Fruit fly (Drosophila melanogaster): ENCODE measurements around the gene salt.
A peak's percentile ranks its signal among the peaks of the same experiment; 100 is the strongest.

Gene salt

DNA sequence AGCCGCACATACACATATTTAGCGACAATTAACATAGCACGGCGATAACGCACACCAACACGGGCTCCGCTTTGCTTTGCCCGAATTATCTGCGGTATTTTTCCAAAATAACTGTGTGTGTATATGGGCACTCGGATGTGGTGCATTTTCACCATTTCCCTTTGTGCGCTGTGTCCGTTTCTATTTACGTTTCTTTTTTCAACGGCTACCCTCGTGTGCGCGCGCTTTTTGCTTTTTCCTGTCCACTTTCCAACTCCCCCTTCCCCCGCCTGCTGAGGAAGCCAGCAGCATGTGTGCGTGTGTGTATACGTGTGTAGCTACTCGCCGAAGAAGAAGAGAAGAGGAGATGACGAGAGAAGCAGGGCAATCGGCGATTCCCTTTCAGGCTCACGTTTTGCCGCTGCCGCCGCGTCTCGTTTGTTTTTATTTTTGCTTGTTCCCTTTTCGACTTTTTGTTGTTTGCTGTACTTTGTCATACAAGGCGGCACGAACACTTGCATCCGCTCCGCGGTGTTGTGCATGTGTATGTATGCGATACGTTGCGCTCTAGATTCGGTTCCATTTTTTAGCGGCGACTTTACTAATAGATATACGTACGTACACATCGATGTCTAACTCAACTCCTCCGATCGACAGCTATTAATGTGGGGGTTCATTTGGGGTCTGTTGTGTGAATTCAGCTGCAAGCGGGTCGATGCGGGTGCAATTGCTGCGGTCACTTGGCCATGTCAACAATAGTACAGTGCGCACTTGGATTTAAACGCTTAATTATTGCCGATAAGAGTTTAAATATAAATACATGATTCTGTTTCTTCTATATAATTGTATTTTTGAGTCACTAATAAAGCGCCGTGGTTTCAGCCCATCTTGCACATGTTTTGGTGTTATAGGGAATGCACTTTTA, 6.2 kb downstream of the salt start (continued):
- TF ChIP-seq CG9215 (GFP tag; IDR thresholded peaks at IDR 0.05) (no peak), CG31441 (GFP tag; IDR thresholded peaks at IDR 0.05) (no peak), chinmo (GFP tag; IDR thresholded peaks at IDR 0.05; ENCODE audit: partially characterized antibody) (no peak), CG6765 (GFP tag; optimal IDR thresholded peaks at IDR 0.05) (peak; percentile 13), CG7786 (GFP tag; optimal IDR thresholded peaks at IDR 0.05) (no peak), CG9609 (GFP tag; optimal IDR thresholded peaks at IDR 0.05) (no peak), CG2116 (GFP tag; optimal IDR thresholded peaks at IDR 0.05) (peak; percentile 8), caup (GFP tag; optimal IDR thresholded peaks at IDR 0.05; ENCODE audit: severe bottlenecking) (peak; percentile 9), slou (GFP tag; optimal IDR thresholded peaks at IDR 0.05) (no peak), CG4360 (GFP tag; IDR thresholded peaks at IDR 0.05) (no peak), Hr51 (GFP tag; optimal IDR thresholded peaks at IDR 0.05) (no peak), Adf1 (GFP tag; IDR thresholded peaks at IDR 0.05) (no peak), ATbp (GFP tag; optimal IDR thresholded peaks at IDR 0.05) (no peak), fd96Cb (tag; optimal IDR thresholded peaks at IDR 0.05) (no peak), ab (GFP tag; optimal IDR thresholded peaks at IDR 0.05) (no peak), ewg (GFP tag; optimal IDR thresholded peaks at IDR 0.05) (no peak), Doc2 (GFP tag; IDR thresholded peaks at IDR 0.05) (no peak), CG30403 (GFP tag; optimal IDR thresholded peaks at IDR 0.05) (no peak), ac (GFP tag; optimal IDR thresholded peaks at IDR 0.05) (no peak), CG2678 (tag; optimal IDR thresholded peaks at IDR 0.05) (no peak), gfzf (GFP tag; optimal IDR thresholded peaks at IDR 0.05) (no peak), cato (GFP tag; optimal IDR thresholded peaks at IDR 0.05; ENCODE audit: borderline replicate concordance) (no peak), Sry-δ (GFP tag; optimal IDR thresholded peaks at IDR 0.05) (no peak), CG12942 (GFP tag; optimal IDR thresholded peaks at IDR 0.05) (no peak), CG9797 (GFP tag; optimal IDR thresholded peaks at IDR 0.05) (no peak), mld (GFP tag; IDR thresholded peaks at IDR 0.05; ENCODE audit: partially characterized antibody) (no peak), CG11504 (tag; optimal IDR thresholded peaks at IDR 0.05) (no peak), CG10431 (GFP tag; optimal IDR thresholded peaks at IDR 0.05) (no peak), CG10543 (GFP tag; optimal IDR thresholded peaks at IDR 0.05) (peak; percentile 77), CG13287 (GFP tag; IDR thresholded peaks at IDR 0.05; ENCODE audit: partially characterized antibody) (no peak), Ets97D (GFP tag; optimal IDR thresholded peaks at IDR 0.05) (peak; percentile 34), bigmax (GFP tag; optimal IDR thresholded peaks at IDR 0.05) (no peak), Tbp (GFP tag; optimal IDR thresholded peaks at IDR 0.05) (no peak), ato (GFP tag; IDR thresholded peaks at IDR 0.05; ENCODE audit: partially characterized antibody) (no peak), knrl (GFP tag; IDR thresholded peaks at IDR 0.05; ENCODE audit: partially characterized antibody) (no peak), CG5245 (GFP tag; optimal IDR thresholded peaks at IDR 0.05) (no peak), CG10274 (GFP tag; optimal IDR thresholded peaks at IDR 0.05) (no peak), fu2 (GFP tag; optimal IDR thresholded peaks at IDR 0.05) (no peak), twi (tag; optimal IDR thresholded peaks at IDR 0.05) (peak; percentile 59), Dad (GFP tag; optimal IDR thresholded peaks at IDR 0.05) (no peak), CG18619 (GFP tag; optimal IDR thresholded peaks at IDR 0.05) (no peak), Doc3 (GFP tag; IDR thresholded peaks at IDR 0.05; ENCODE audit: partially characterized antibody) (no peak), CG15514 (GFP tag; optimal IDR thresholded peaks at IDR 0.05) (peak; percentile 38), dmrt99B (tag; optimal IDR thresholded peaks at IDR 0.05) (no peak), Elba2 (GFP tag; optimal IDR thresholded peaks at IDR 0.05) (no peak), ranshi (GFP tag; IDR thresholded peaks at IDR 0.05) (no peak), kah (GFP tag; optimal IDR thresholded peaks at IDR 0.05) (peak; percentile 72), CG18764 (GFP tag; optimal IDR thresholded peaks at IDR 0.05) (no peak)

Measured in whole organism, embryonic.